Fruit fly (Drosophila melanogaster) Kc167 (cell line): ENCODE results near the gene InR.

Source experiments
- Myc ChIP-seq: fragments of >200 bp; optimal IDR thresholded peaks from 2 replicates; lab custom pipeline; 2017; ENCODE audit warnings: missing external identifiers
- Sin3A ChIP-seq: fragments of >200 bp; optimal IDR thresholded peaks from 2 replicates; lab custom pipeline; 2018; ENCODE audit warnings: missing external identifiers
- h ChIP-seq: fragments of >200 bp; optimal IDR thresholded peaks from 3 replicates; lab custom pipeline; 2018; ENCODE audit warnings: missing external identifiers
- insv ChIP-seq: fragments of >200 bp; optimal IDR thresholded peaks from 3 replicates; lab custom pipeline; 2018; ENCODE audit warnings: missing external identifiers
- psq ChIP-seq: fragments of >200 bp; optimal IDR thresholded peaks from 2 replicates; lab custom pipeline; 2017; ENCODE audit warnings: missing external identifiers
- ttk ChIP-seq: sonication (Bioruptor generic); optimal IDR thresholded peaks from 2 replicates; lab custom pipeline; 2017; ENCODE audit warnings: missing external identifiers

DNA sequence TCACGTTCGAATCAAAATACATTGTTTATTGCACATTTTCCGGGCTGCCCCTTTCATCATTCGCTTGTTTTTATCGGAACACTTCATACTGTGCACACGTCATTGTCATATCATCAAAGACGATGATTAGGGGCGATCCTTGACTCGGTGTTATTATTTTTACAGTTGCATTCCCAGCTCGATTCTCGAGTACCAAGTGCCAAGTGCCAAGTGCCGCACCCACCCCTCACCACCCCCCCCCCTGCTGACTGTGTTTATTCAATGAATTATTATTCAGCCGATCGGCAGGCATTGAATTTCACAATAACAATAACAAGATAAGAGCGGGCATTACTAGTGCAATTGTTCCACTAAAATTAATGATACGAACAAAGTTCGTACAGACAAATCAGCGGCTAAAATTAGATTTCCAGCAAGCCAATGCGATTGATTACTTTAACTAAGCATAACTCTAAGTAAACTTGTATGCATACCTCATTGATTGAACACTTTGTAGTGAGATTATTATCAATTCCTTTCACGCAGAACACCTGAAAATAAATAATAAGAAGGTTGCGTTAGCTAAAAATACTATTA is 31.6 kb downstream of the InR start:
- TF ChIP-seq psq (lab: Kevin White, UChicago) (no peak), insv (lab: Kevin White, UChicago) (no peak), ttk (lab: Kevin White, UChicago) (no peak), h (lab: Kevin White, UChicago) (no peak), Myc (lab: Kevin White, UChicago) (no peak), Sin3A (lab: Kevin White, UChicago) (no peak)
